Worm (Caenorhabditis elegans) whole organism, L1 larva: ENCODE measurements around the gene B0280.9.
"Not testable (repeated sequence)": the region's sequence is repeated elsewhere in the genome, so short reads cannot be mapped to it uniquely, and the experiment has no call there.

ENCODE experiments used
- C04F5.9 ChIP-seq: sonication (generic microtip); optimal IDR thresholded peaks from 2 replicates; lab custom pipeline; 2016; ENCODE audit warnings: missing genetic modification characterization, missing compliant biosample characterization
- C16A3.4 ChIP-seq: fragments of 150-350 bp; optimal IDR thresholded peaks from 2 replicates; lab custom pipeline; 2014; ENCODE audit warnings: missing biosample characterization, missing genetic modification characterization
- F16B12.6 ChIP-seq: fragments of 150-350 bp; optimal IDR thresholded peaks from 2 replicates; lab custom pipeline; 2014; ENCODE audit warnings: missing biosample characterization, missing genetic modification characterization
- Y116A8C.19 ChIP-seq: sonication (generic microtip); optimal IDR thresholded peaks from 2 replicates; lab custom pipeline; 2016; ENCODE audit warnings: missing compliant biosample characterization, missing genetic modification characterization, borderline replicate concordance
- blmp-1 ChIP-seq: fragments of 150-350 bp; optimal IDR thresholded peaks from 2 replicates; lab custom pipeline; 2014; ENCODE audit warnings: missing biosample characterization, missing genetic modification characterization
- ceh-82 ChIP-seq, 3 experiments: fragments of 150-350 bp in 1 of 3; sonication (generic microtip) in 2 of 3; optimal IDR thresholded peaks; 2 replicates each; lab custom pipeline; 2014 to 2017; ENCODE audit warnings: missing biosample characterization in 3 of 3, missing genetic modification characterization in 3 of 3
- ceh-90 ChIP-seq: sonication (generic microtip); optimal IDR thresholded peaks from 2 replicates; lab custom pipeline; 2016; ENCODE audit warnings: missing genetic modification characterization, missing compliant biosample characterization
- dsc-1 ChIP-seq: sonication (generic microtip); optimal IDR thresholded peaks from 2 replicates; lab custom pipeline; 2016; ENCODE audit warnings: mild to moderate bottlenecking, missing genetic modification characterization, missing compliant biosample characterization
- efl-1 ChIP-seq, 4 experiments: fragments of 150-350 bp; optimal IDR thresholded peaks in 3 of 4; peaks in 1 of 4; 1 replicate in 1 of 4; 2 replicates in 3 of 4; lab custom pipeline; 2014; ENCODE audit warnings: missing biosample characterization in 2 of 4, missing genetic modification characterization in 2 of 4, missing genetic modification reagents in 2 of 4
- efl-3 ChIP-seq: fragments of 200-800 bp; sonication (Bioruptor generic); optimal IDR thresholded peaks from 2 replicates; lab custom pipeline; 2018; ENCODE audit warnings: mild to moderate bottlenecking, missing genetic modification characterization, missing compliant biosample characterization
- elt-3 ChIP-seq, 6 experiments: fragments of 150-350 bp in 1 of 6; sonication (generic microtip); optimal IDR thresholded peaks; 2 replicates each; lab custom pipeline; 2017 to 2018; ENCODE audit warnings: missing biosample characterization in 6 of 6, missing genetic modification characterization in 6 of 6, inconsistent platforms in 1 of 6
- ets-5 ChIP-seq: fragments of 200-800 bp; sonication (Bioruptor generic); IDR thresholded peaks from 2 replicates; pipeline ENCODE4 v1.3.6; 2022; ENCODE audit warnings: missing genetic modification characterization, missing compliant biosample characterization
- fkh-10 ChIP-seq: sonication (generic microtip); optimal IDR thresholded peaks from 2 replicates; lab custom pipeline; 2017; ENCODE audit warnings: missing biosample characterization, missing genetic modification reagents, missing genetic modification characterization
- fkh-4 ChIP-seq: sonication (generic microtip); optimal IDR thresholded peaks from 2 replicates; lab custom pipeline; 2016; ENCODE audit warnings: missing compliant biosample characterization, missing genetic modification characterization, borderline replicate concordance
- fos-1 ChIP-seq: fragments of 150-350 bp; optimal IDR thresholded peaks from 2 replicates; lab custom pipeline; 2014; ENCODE audit warnings: missing biosample characterization, missing genetic modification characterization
- grh-1 ChIP-seq: fragments of 200-800 bp; sonication (Bioruptor generic); IDR thresholded peaks from 2 replicates; pipeline ENCODE4 v1.3.6; 2022; ENCODE audit warnings: missing genetic modification reagents, missing genetic modification characterization, missing compliant biosample characterization
- hlh-17 ChIP-seq: fragments of 200-800 bp; sonication (Bioruptor generic); optimal IDR thresholded peaks from 2 replicates; lab custom pipeline; 2018; ENCODE audit warnings: missing genetic modification characterization, mild to moderate bottlenecking, missing compliant biosample characterization, moderate library complexity, borderline replicate concordance
- hlh-4 ChIP-seq: sonication (generic microtip); optimal IDR thresholded peaks from 2 replicates; lab custom pipeline; 2016; ENCODE audit warnings: mild to moderate bottlenecking, missing genetic modification characterization, missing compliant biosample characterization
- isw-1 ChIP-seq: fragments of 200-800 bp; sonication (Bioruptor generic); IDR thresholded peaks from 2 replicates; pipeline ENCODE4 v1.3.6; 2022; ENCODE audit warnings: missing genetic modification characterization, missing compliant biosample characterization
- jun-1 ChIP-seq: fragments of 150-350 bp; optimal IDR thresholded peaks from 2 replicates; lab custom pipeline; 2014; ENCODE audit warnings: missing biosample characterization, missing genetic modification reagents, missing genetic modification characterization
- lin-35 ChIP-seq, 2 experiments: fragments of 150-350 bp; optimal IDR thresholded peaks; 2 replicates each; lab custom pipeline; 2014; ENCODE audit warnings: missing biosample characterization in 2 of 2, missing genetic modification characterization in 2 of 2, missing genetic modification reagents in 2 of 2
- lin-39 ChIP-seq: fragments of 150-350 bp; optimal IDR thresholded peaks from 2 replicates; lab custom pipeline; 2014; ENCODE audit warnings: missing biosample characterization, missing genetic modification reagents, missing genetic modification characterization
- lsy-2 ChIP-seq, 2 experiments: fragments of 150-350 bp; optimal IDR thresholded peaks; 2 replicates each; lab custom pipeline; 2014; ENCODE audit warnings: missing biosample characterization in 2 of 2, missing genetic modification characterization in 2 of 2
- mab-9 ChIP-seq: fragments of 200-800 bp; sonication (Bioruptor generic); IDR thresholded peaks from 2 replicates; pipeline ENCODE4 v1.3.6; 2022; ENCODE audit warnings: missing genetic modification reagents, missing genetic modification characterization, missing compliant biosample characterization
- mdl-1 ChIP-seq, 2 experiments: fragments of 150-350 bp; optimal IDR thresholded peaks; 2 replicates each; lab custom pipeline; 2014 to 2017; ENCODE audit warnings: missing biosample characterization in 2 of 2, missing genetic modification characterization in 2 of 2, inconsistent platforms in 1 of 2
- mep-1 ChIP-seq: fragments of 150-350 bp; optimal IDR thresholded peaks from 2 replicates; lab custom pipeline; 2014; ENCODE audit warnings: missing biosample characterization, missing genetic modification characterization
- nhr-11 ChIP-seq: fragments of 150-350 bp; optimal IDR thresholded peaks from 2 replicates; lab custom pipeline; 2014; ENCODE audit warnings: missing biosample characterization, missing genetic modification characterization
- nhr-12 ChIP-seq: sonication (generic microtip); optimal IDR thresholded peaks from 2 replicates; lab custom pipeline; 2017; ENCODE audit warnings: missing biosample characterization, missing genetic modification characterization
- nhr-19 ChIP-seq: fragments of 200-800 bp; sonication (Bioruptor generic); conservative IDR thresholded peaks from 2 replicates; pipeline ENCODE4 v1.3.6; 2022; ENCODE audit warnings: missing genetic modification characterization, missing compliant biosample characterization
- nhr-47 ChIP-seq: sonication (generic microtip); optimal IDR thresholded peaks from 2 replicates; lab custom pipeline; 2016; ENCODE audit warnings: mild to moderate bottlenecking, missing genetic modification characterization, moderate library complexity, missing compliant biosample characterization
- nhr-76 ChIP-seq: sonication (generic microtip); optimal IDR thresholded peaks from 2 replicates; lab custom pipeline; 2017; ENCODE audit warnings: missing biosample characterization, missing genetic modification characterization
- nhr-77 ChIP-seq: fragments of 150-350 bp; optimal IDR thresholded peaks from 2 replicates; lab custom pipeline; 2014; ENCODE audit warnings: missing biosample characterization, missing genetic modification characterization
- nhr-84 ChIP-seq: sonication (generic microtip); optimal IDR thresholded peaks from 2 replicates; lab custom pipeline; 2017; ENCODE audit warnings: missing biosample characterization, missing genetic modification characterization
- nhr-85 ChIP-seq: sonication (generic microtip); peaks from one replicate; lab custom pipeline; 2016; ENCODE audit warnings: missing genetic modification characterization, inconsistent platforms, missing compliant biosample characterization
- nhr-90 ChIP-seq: sonication (generic microtip); optimal IDR thresholded peaks from 2 replicates; lab custom pipeline; 2016; ENCODE audit warnings: mild to moderate bottlenecking, missing genetic modification characterization, missing compliant biosample characterization; ENCODE audit not compliant: poor library complexity
- pqm-1 ChIP-seq: sonication (generic microtip); optimal IDR thresholded peaks from 3 replicates; lab custom pipeline; 2017; ENCODE audit warnings: missing biosample characterization, missing genetic modification characterization
- rnt-1 ChIP-seq: sonication (generic microtip); optimal IDR thresholded peaks from 2 replicates; lab custom pipeline; 2016; ENCODE audit warnings: mild to moderate bottlenecking, missing genetic modification characterization, moderate library complexity, missing compliant biosample characterization
- skn-1 ChIP-seq: fragments of 150-350 bp; optimal IDR thresholded peaks from 2 replicates; lab custom pipeline; 2014; ENCODE audit warnings: missing biosample characterization, missing genetic modification characterization
- snu-23 ChIP-seq: sonication (generic microtip); optimal IDR thresholded peaks from 2 replicates; lab custom pipeline; 2016; ENCODE audit warnings: missing genetic modification characterization, missing compliant biosample characterization
- sox-4 ChIP-seq: sonication (generic microtip); optimal IDR thresholded peaks from 2 replicates; lab custom pipeline; 2016; ENCODE audit warnings: missing genetic modification characterization, missing compliant biosample characterization
- swsn-7 ChIP-seq: sonication (generic microtip); optimal IDR thresholded peaks from 2 replicates; lab custom pipeline; 2016; ENCODE audit warnings: missing genetic modification characterization, missing compliant biosample characterization
- tbx-2 ChIP-seq: sonication (generic microtip); optimal IDR thresholded peaks from 2 replicates; lab custom pipeline; 2016; ENCODE audit warnings: missing genetic modification characterization, missing compliant biosample characterization
- tlp-1 ChIP-seq: fragments of 150-350 bp; optimal IDR thresholded peaks from 2 replicates; lab custom pipeline; 2014; ENCODE audit warnings: missing biosample characterization, missing genetic modification characterization
- unc-86 ChIP-seq: sonication (generic microtip); optimal IDR thresholded peaks from 2 replicates; lab custom pipeline; 2016; ENCODE audit warnings: missing genetic modification characterization, missing compliant biosample characterization
- unc-98 ChIP-seq: fragments of 200-800 bp; sonication (Bioruptor generic); IDR thresholded peaks from 2 replicates; pipeline ENCODE4 v1.3.6; 2022; ENCODE audit warnings: missing genetic modification characterization, missing compliant biosample characterization
- vab-15 ChIP-seq: sonication (generic microtip); optimal IDR thresholded peaks from 2 replicates; lab custom pipeline; 2017; ENCODE audit warnings: missing genotype, mild to moderate bottlenecking, missing genetic modification characterization, missing compliant biosample characterization
- ztf-11 ChIP-seq, 2 experiments: sonication (generic microtip); optimal IDR thresholded peaks; 2 replicates each; lab custom pipeline; 2016 to 2017; ENCODE audit warnings: missing genetic modification characterization in 2 of 2, missing biosample characterization in 1 of 2, missing compliant biosample characterization in 1 of 2
- ztf-4 ChIP-seq: fragments of 150-350 bp; optimal IDR thresholded peaks from 2 replicates; lab custom pipeline; 2014; ENCODE audit warnings: missing biosample characterization, missing genetic modification characterization

B0280.9 gene

ce11 chrIII:7128601-7129000 is 5.9 kb upstream of the B0280.9 start, which contains the start of gene viro-2:
Gene viro-2, plus strand, starts transcription at chrIII:7128901.
- not testable (repeated sequence) for TF ChIP-seq fkh-10; Y116A8C.19 (tag; lab: Kevin White, UChicago); swsn-7

- TF ChIP-seq vab-15 (tag; lab: Kevin White, UChicago) (no peak), dsc-1 (tag; lab: Kevin White, UChicago) (no peak), nhr-12 (tag; lab: Kevin White, UChicago) (no peak), nhr-47 (no peak), nhr-84 (no peak), ceh-90 (tag; lab: Kevin White, UChicago) (no peak), ztf-4 (no peak), efl-1 (optimal IDR thresholded peaks at IDR 0.05; lab: Kevin White, UChicago) (no peak), efl-1 (GFP tag; optimal IDR thresholded peaks at IDR 0.05 in 1 of 2; lab: Kevin White, UChicago) (no peak), pqm-1 (no peak), mdl-1 (tag; optimal IDR thresholded peaks at IDR 0.05; lab: Kevin White, UChicago) (no peak), efl-3 (GFP tag; lab: Kevin White, UChicago) (no peak), fos-1 (tag; lab: Kevin White, UChicago) (no peak), unc-86 (no peak), mab-9 (GFP tag; lab: Robert Waterston, UW) (no peak), hlh-17 (no peak), sox-4 (tag; lab: Kevin White, UChicago) (no peak), rnt-1 (tag; lab: Kevin White, UChicago) (no peak), nhr-85 (no peak), C16A3.4 (tag; lab: Kevin White, UChicago) (no peak), mep-1 (tag; lab: Kevin White, UChicago) (no peak)
- TF ChIP-seq, all 84 proteins: peak for 0
Observed at ce11 chrIII:7124364-7124763, 1.7 kb upstream of the B0280.9 start, which contains the start of gene B0280.2. Gene B0280.2, plus strand, starts transcription at chrIII:7124664.

ce11 chrIII:7120477-7120876 is 2.2 kb downstream of the B0280.9 start:
- TF ChIP-seq fkh-4 (tag; lab: Kevin White, UChicago) (no peak), nhr-77 (tag; lab: Kevin White, UChicago) (peak; percentile 18), ceh-90 (tag; lab: Kevin White, UChicago) (no peak), elt-3 (tag; optimal IDR thresholded peaks at IDR 0.05; lab: Kevin White, UChicago) (peak in 2 of 6 experiments; percentile 29 to 52), snu-23 (GFP tag; lab: Kevin White, UChicago) (peak; percentile 52), efl-3 (GFP tag; lab: Kevin White, UChicago) (no peak), nhr-19 (GFP tag; lab: Robert Waterston, UW) (peak; percentile 98), nhr-85 (peak; percentile 91), dsc-1 (tag; lab: Kevin White, UChicago) (no peak), efl-1 (optimal IDR thresholded peaks at IDR 0.05; lab: Kevin White, UChicago) (peak in 1 of 2 experiments; percentile 11), efl-1 (GFP tag; optimal IDR thresholded peaks at IDR 0.05 in 1 of 2; lab: Kevin White, UChicago) (peak in 1 of 2 experiments; percentile 93), nhr-47 (peak; percentile 23), lsy-2 (tag; optimal IDR thresholded peaks at IDR 0.05; lab: Kevin White, UChicago) (peak; percentile 5 to 36), F16B12.6 (tag; lab: Kevin White, UChicago) (no peak), nhr-90 (peak; percentile 58), isw-1 (GFP tag; lab: Robert Waterston, UW) (no peak), nhr-11 (no peak), tbx-2 (peak; percentile 19), tlp-1 (tag; lab: Kevin White, UChicago) (no peak), blmp-1 (tag; lab: Kevin White, UChicago) (peak; percentile 41), ceh-82 (tag; optimal IDR thresholded peaks at IDR 0.05; lab: Kevin White, UChicago) (no peak), sox-4 (tag; lab: Kevin White, UChicago) (no peak), hlh-4 (tag; lab: Kevin White, UChicago) (no peak), unc-98 (no peak), mab-9 (GFP tag; lab: Robert Waterston, UW) (no peak), rnt-1 (tag; lab: Kevin White, UChicago) (no peak), C04F5.9 (tag; lab: Kevin White, UChicago) (no peak), lin-35 (GFP tag; optimal IDR thresholded peaks at IDR 0.05; lab: Kevin White, UChicago) (peak in 1 of 2 experiments; percentile 73), ets-5 (GFP tag; lab: Robert Waterston, UW) (no peak), jun-1 (tag; lab: Kevin White, UChicago) (no peak), ztf-11 (tag; optimal IDR thresholded peaks at IDR 0.05; lab: Kevin White, UChicago) (no peak), nhr-84 (no peak), skn-1 (tag; lab: Kevin White, UChicago) (no peak), ztf-4 (no peak), nhr-76 (tag; lab: Kevin White, UChicago) (no peak), vab-15 (tag; lab: Kevin White, UChicago) (no peak), swsn-7 (peak; percentile 7), lin-39 (tag; lab: Kevin White, UChicago) (no peak), grh-1 (GFP tag; lab: Robert Waterston, UW) (0 out of 2 replicates have a peak, but pooled peaks have one; percentile 6)
